Fruit fly (Drosophila melanogaster): ENCODE data around the gene Ucp4C.
A peak's percentile ranks its signal among the peaks of the same experiment; 100 is the strongest.

The Ucp4C gene

DNA sequence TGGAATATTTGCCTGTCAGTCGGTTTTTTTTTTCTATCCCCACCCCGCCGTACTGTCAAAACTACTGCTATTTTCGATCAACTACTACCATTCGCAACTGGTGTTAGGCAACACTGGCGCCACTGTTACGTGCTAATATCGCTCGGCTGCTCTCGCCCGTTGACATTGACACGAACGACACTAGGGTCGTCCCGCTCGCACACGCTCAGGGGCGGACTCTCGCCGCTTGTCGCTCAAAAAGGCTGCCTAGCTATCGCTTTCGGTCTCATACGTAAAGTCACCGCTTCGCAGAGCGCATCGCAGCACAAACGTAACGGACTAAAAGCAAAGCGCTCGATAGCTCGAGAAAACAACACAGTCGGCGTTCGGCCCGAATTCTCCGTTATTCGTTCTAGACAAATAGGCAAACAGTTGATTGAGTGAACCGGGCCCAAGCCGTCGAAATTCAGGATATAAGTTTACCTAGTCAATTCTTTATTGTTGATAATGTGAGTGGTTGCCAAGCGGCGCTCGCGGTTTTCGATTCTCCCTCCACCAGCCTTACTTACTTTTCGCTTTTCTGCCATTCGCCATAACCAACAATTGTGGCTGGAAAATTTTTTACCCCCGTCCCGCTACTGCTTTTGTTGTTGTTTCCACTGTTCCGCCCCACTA lies 14.1 kb downstream of the Ucp4C start (continued):
- TF ChIP-seq CG1832 (GFP tag; optimal IDR thresholded peaks at IDR 0.05), result peak; percentile 96
- TF ChIP-seq CG5180 (GFP tag; optimal IDR thresholded peaks at IDR 0.05), result peak; percentile 93
- TF ChIP-seq sna (GFP tag; IDR thresholded peaks at IDR 0.05; ENCODE audit: partially characterized antibody), result no peak
- peak; percentile 33 for TF ChIP-seq Side (GFP tag; optimal IDR thresholded peaks at IDR 0.05)
- TF ChIP-seq Adf1 (GFP tag; IDR thresholded peaks at IDR 0.05), result no peak
- no peak for TF ChIP-seq CG11398 (GFP tag; optimal IDR thresholded peaks at IDR 0.05)
- TF ChIP-seq Opbp (GFP tag; IDR thresholded peaks at IDR 0.05; ENCODE audit: partially characterized antibody), result no peak
- no peak for TF ChIP-seq ranshi (GFP tag; IDR thresholded peaks at IDR 0.05)
- peak; percentile 34 for TF ChIP-seq CG10431 (GFP tag; optimal IDR thresholded peaks at IDR 0.05)
- peak; percentile 45 for TF ChIP-seq jumu (GFP tag; optimal IDR thresholded peaks at IDR 0.05)
- TF ChIP-seq CG34376 (GFP tag; optimal IDR thresholded peaks at IDR 0.05), result peak; percentile 45
- TF ChIP-seq CG12744 (GFP tag; optimal IDR thresholded peaks at IDR 0.05), result peak; percentile 20
- peak; percentile 35 for TF ChIP-seq CTCF (GFP tag; optimal IDR thresholded peaks at IDR 0.05)
- TF ChIP-seq pfk (GFP tag; optimal IDR thresholded peaks at IDR 0.05), result peak; percentile 34
- TF ChIP-seq wor (GFP tag; IDR thresholded peaks at IDR 0.05), result no peak
- peak; percentile 31 to 59 for TF ChIP-seq dpn (GFP tag; optimal IDR thresholded peaks at IDR 0.05)
- no peak for TF ChIP-seq fd96Cb (tag; optimal IDR thresholded peaks at IDR 0.05)
- no peak for TF ChIP-seq B-H1 (GFP tag; IDR thresholded peaks at IDR 0.05)
- TF ChIP-seq Vsx1 (GFP tag; optimal IDR thresholded peaks at IDR 0.05), result no peak
- TF ChIP-seq Hey (tag; optimal IDR thresholded peaks at IDR 0.05), result peak; percentile 15
- TF ChIP-seq CG10543 (GFP tag; optimal IDR thresholded peaks at IDR 0.05), result peak; percentile 94
- TF ChIP-seq Myb (GFP tag; optimal IDR thresholded peaks at IDR 0.05), result peak; percentile 41
- no peak for TF ChIP-seq zen (tag; optimal IDR thresholded peaks at IDR 0.05)
- no peak for TF ChIP-seq gfzf (GFP tag; optimal IDR thresholded peaks at IDR 0.05)
- peak; percentile 2 for TF ChIP-seq CG6854 (GFP tag; optimal IDR thresholded peaks at IDR 0.05)
- peak; percentile 4 for TF ChIP-seq tx (GFP tag; optimal IDR thresholded peaks at IDR 0.05)
- TF ChIP-seq grn (GFP tag; optimal IDR thresholded peaks at IDR 0.05), result peak; percentile 36
- TF ChIP-seq pho (GFP tag; optimal IDR thresholded peaks at IDR 0.05), result peak; percentile 38
- TF ChIP-seq CG10979 (tag; optimal IDR thresholded peaks at IDR 0.05), result peak; percentile 33
- no peak for TF ChIP-seq sob (GFP tag; IDR thresholded peaks at IDR 0.05)
- peak; percentile 9 for TF ChIP-seq zf30C (GFP tag; optimal IDR thresholded peaks at IDR 0.05)
- TF ChIP-seq Hsf (GFP tag; optimal IDR thresholded peaks at IDR 0.05), result peak; percentile 12
- peak; percentile 29 for TF ChIP-seq Meics (GFP tag; optimal IDR thresholded peaks at IDR 0.05)
- no peak for TF ChIP-seq CG11560 (tag; IDR thresholded peaks at IDR 0.05)
- TF ChIP-seq sc (optimal IDR thresholded peaks at IDR 0.05), result no peak
- no peak for TF ChIP-seq sc (GFP tag; optimal IDR thresholded peaks at IDR 0.05)
- TF ChIP-seq CG15073 (GFP tag; optimal IDR thresholded peaks at IDR 0.05), result no peak
- TF ChIP-seq BtbVII (GFP tag; optimal IDR thresholded peaks at IDR 0.05), result no peak
- TF ChIP-seq CG17385 (GFP tag; optimal IDR thresholded peaks at IDR 0.05), result peak; percentile 4
- no peak for TF ChIP-seq TFAM (GFP tag; optimal IDR thresholded peaks at IDR 0.05)
- no peak for TF ChIP-seq Dip2 (GFP tag; IDR thresholded peaks at IDR 0.05)
- TF ChIP-seq CG11695 (GFP tag; IDR thresholded peaks at IDR 0.05), result no peak
- TF ChIP-seq CG10321 (GFP tag; IDR thresholded peaks at IDR 0.05), result no peak
- no peak for TF ChIP-seq jigr1 (GFP tag; IDR thresholded peaks at IDR 0.05)
- peak; percentile 58 for TF ChIP-seq CG2120 (GFP tag; optimal IDR thresholded peaks at IDR 0.05)
- peak; percentile 38 for TF ChIP-seq lbe (GFP tag; optimal IDR thresholded peaks at IDR 0.05)
- TF ChIP-seq D19B (GFP tag; optimal IDR thresholded peaks at IDR 0.05), result no peak
- no peak for TF ChIP-seq CG11247 (GFP tag; IDR thresholded peaks at IDR 0.05)
- TF ChIP-seq Asciz (GFP tag; optimal IDR thresholded peaks at IDR 0.05), result no peak
- peak; percentile 45 for TF ChIP-seq CG11723 (GFP tag; optimal IDR thresholded peaks at IDR 0.05)
- no peak for TF ChIP-seq CG2199 (GFP tag; IDR thresholded peaks at IDR 0.05)
